Fruit fly (Drosophila melanogaster) whole organism, embryonic: Measurements from ENCODE around the gene RpL13.

Experiments
- Adf1 ChIP-seq: fragments of 200-800 bp; sonication (Bioruptor generic); IDR thresholded peaks from 2 replicates; pipeline ENCODE4 v1.3.6; 2022; ENCODE audit warnings: missing biosample characterization, missing genetic modification characterization
- Antp ChIP-seq: fragments of 200-800 bp; sonication (Bioruptor generic); optimal IDR thresholded peaks from 3 replicates; lab custom pipeline; 2016; ENCODE audit warnings: missing biosample characterization, missing genetic modification characterization
- Bteb2 ChIP-seq: fragments of 200-800 bp; sonication (Bioruptor generic); optimal IDR thresholded peaks from 2 replicates; lab custom pipeline; 2016; ENCODE audit warnings: missing biosample characterization, missing genetic modification characterization
- CG10543 ChIP-seq: fragments of 200-800 bp; sonication (Bioruptor generic); optimal IDR thresholded peaks from 3 replicates; lab custom pipeline; 2017; ENCODE audit warnings: missing biosample characterization, mild to moderate bottlenecking, missing genetic modification characterization, moderate library complexity
- CG11085 ChIP-seq: fragments of 200-800 bp; sonication (Bioruptor generic); IDR thresholded peaks from 2 replicates; pipeline ENCODE4 v1.3.6; 2022; ENCODE audit warnings: missing biosample characterization, missing genetic modification characterization
- CG1233 ChIP-seq: fragments of 200-800 bp; sonication (Bioruptor generic); optimal IDR thresholded peaks from 4 replicates; lab custom pipeline; 2018; ENCODE audit warnings: missing biosample characterization, mild to moderate bottlenecking, missing genetic modification characterization
- CG12769 ChIP-seq: fragments of 200-800 bp; sonication (Bioruptor generic); optimal IDR thresholded peaks from 2 replicates; lab custom pipeline; 2019; ENCODE audit warnings: missing biosample characterization, mild to moderate bottlenecking, missing genetic modification characterization, moderate library complexity
- CG13296 ChIP-seq: fragments of 200-800 bp; sonication (Bioruptor generic); optimal IDR thresholded peaks from 3 replicates; lab custom pipeline; 2018; ENCODE audit warnings: missing biosample characterization, mild to moderate bottlenecking, missing genetic modification characterization
- CG13894 ChIP-seq: fragments of 200-800 bp; sonication (Bioruptor generic); optimal IDR thresholded peaks from 3 replicates; lab custom pipeline; 2018; ENCODE audit warnings: missing biosample characterization, mild to moderate bottlenecking, missing genetic modification characterization, moderate library complexity
- CG14050 ChIP-seq: fragments of 200-800 bp; sonication (Bioruptor generic); IDR thresholded peaks from 3 replicates; pipeline ENCODE4 v1.3.6; 2022; ENCODE audit warnings: missing biosample characterization, missing genetic modification characterization
- CG14667 ChIP-seq: fragments of 200-800 bp; sonication (Bioruptor generic); IDR thresholded peaks from 2 replicates; pipeline ENCODE4 v1.3.6; 2022; ENCODE audit warnings: missing biosample characterization, missing genetic modification characterization
- CG14710 ChIP-seq: fragments of 200-800 bp; sonication (Bioruptor generic); optimal IDR thresholded peaks from 3 replicates; lab custom pipeline; 2019; ENCODE audit warnings: missing biosample characterization, mild to moderate bottlenecking, missing genetic modification characterization, moderate library complexity
- CG17361 ChIP-seq: fragments of 200-800 bp; sonication (Bioruptor generic); IDR thresholded peaks from 3 replicates; pipeline ENCODE4 v1.3.6; 2022; ENCODE audit warnings: missing biosample characterization, missing genetic modification characterization
- CG17385 ChIP-seq: fragments of 200-800 bp; sonication (Bioruptor generic); optimal IDR thresholded peaks from 3 replicates; lab custom pipeline; 2018; ENCODE audit warnings: missing biosample characterization, mild to moderate bottlenecking, missing genetic modification characterization
- CG18011 ChIP-seq: fragments of 200-800 bp; sonication (Bioruptor generic); optimal IDR thresholded peaks from 2 replicates; lab custom pipeline; 2017; ENCODE audit warnings: missing biosample characterization, missing genetic modification characterization, mild to moderate bottlenecking, moderate library complexity, missing genotype
- CG3407 ChIP-seq: fragments of 200-800 bp; sonication (Bioruptor generic); optimal IDR thresholded peaks from 2 replicates; lab custom pipeline; 2018; ENCODE audit warnings: missing biosample characterization, mild to moderate bottlenecking, missing genetic modification characterization
- CG34376 ChIP-seq: fragments of 200-800 bp; sonication (Bioruptor generic); optimal IDR thresholded peaks from 2 replicates; lab custom pipeline; 2018; ENCODE audit warnings: missing biosample characterization, mild to moderate bottlenecking, missing genetic modification characterization
- CG4282 ChIP-seq: fragments of 200-800 bp; sonication (Bioruptor generic); optimal IDR thresholded peaks from 2 replicates; lab custom pipeline; 2016; ENCODE audit warnings: missing biosample characterization, missing genetic modification characterization
- CG4854 ChIP-seq: fragments of 200-800 bp; sonication (Bioruptor generic); optimal IDR thresholded peaks from 2 replicates; lab custom pipeline; 2016; ENCODE audit warnings: missing biosample characterization, missing genetic modification characterization, inconsistent platforms
- CG6654 ChIP-seq: fragments of 200-800 bp; sonication (Bioruptor generic); optimal IDR thresholded peaks from 2 replicates; lab custom pipeline; 2017; ENCODE audit warnings: missing biosample characterization, mild to moderate bottlenecking, missing genetic modification characterization
- CG6689 ChIP-seq: fragments of 200-800 bp; sonication (Bioruptor generic); IDR thresholded peaks from 2 replicates; pipeline ENCODE4 v1.3.6; 2022; ENCODE audit warnings: missing biosample characterization, missing genetic modification characterization
- CG7271 ChIP-seq: fragments of 200-800 bp; sonication (Bioruptor generic); optimal IDR thresholded peaks from 2 replicates; lab custom pipeline; 2018; ENCODE audit warnings: missing biosample characterization, mild to moderate bottlenecking, missing genetic modification characterization, moderate library complexity
- CG8765 ChIP-seq: fragments of 200-800 bp; sonication (Bioruptor generic); IDR thresholded peaks from 2 replicates; pipeline ENCODE4 v1.3.6; 2022; ENCODE audit warnings: missing biosample characterization, missing genetic modification characterization
- Deaf1 ChIP-seq: fragments of 200-800 bp; optimal IDR thresholded peaks from 3 replicates; lab custom pipeline; 2019; ENCODE audit warnings: missing biosample characterization, mild to moderate bottlenecking, missing genetic modification characterization, moderate library complexity
- E2f1 ChIP-seq: fragments of 200-800 bp; sonication (Bioruptor generic); IDR thresholded peaks from 2 replicates; pipeline ENCODE4 v1.3.6; 2022; ENCODE audit warnings: missing biosample characterization, missing genetic modification characterization
- E2f2 ChIP-seq: fragments of 200-800 bp; sonication (Bioruptor generic); IDR thresholded peaks from 2 replicates; pipeline ENCODE4 v1.3.6; 2022; ENCODE audit warnings: missing biosample characterization, missing genetic modification characterization
- Eip74EF ChIP-seq, 2 experiments: fragments of 200-800 bp in 1 of 2; fragments of >200 bp in 1 of 2; sonication (Bioruptor generic) in 1 of 2; optimal IDR thresholded peaks; 2 replicates each; lab custom pipeline; 2017 to 2019; ENCODE audit warnings: missing biosample characterization in 2 of 2, missing genetic modification characterization in 2 of 2, mild to moderate bottlenecking in 1 of 2, moderate library complexity in 1 of 2
- GATAe ChIP-seq: fragments of 200-800 bp; sonication (Bioruptor generic); conservative IDR thresholded peaks from 2 replicates; pipeline ENCODE4 v1.3.6; 2022; ENCODE audit warnings: missing biosample characterization, missing genetic modification characterization
- HLHmδ ChIP-seq: fragments of 200-800 bp; sonication (Bioruptor generic); optimal IDR thresholded peaks from 2 replicates; lab custom pipeline; 2018; ENCODE audit warnings: missing biosample characterization, mild to moderate bottlenecking, missing genetic modification characterization, moderate library complexity
- Mad ChIP-seq: fragments of 200-800 bp; sonication (Bioruptor generic); optimal IDR thresholded peaks from 2 replicates; lab custom pipeline; 2016; ENCODE audit warnings: missing biosample characterization, missing genetic modification characterization
- Med ChIP-seq: fragments of 200-800 bp; sonication (Bioruptor generic); peaks from one replicate; lab custom pipeline; 2016; ENCODE audit warnings: missing biosample characterization, missing genetic modification characterization, mild to moderate bottlenecking, inconsistent platforms, moderate library complexity
- Mes4 ChIP-seq: fragments of 200-800 bp; sonication (Bioruptor generic); optimal IDR thresholded peaks from 2 replicates; lab custom pipeline; 2016; ENCODE audit warnings: missing biosample characterization, missing genetic modification characterization
- Side ChIP-seq: fragments of 200-800 bp; sonication (Bioruptor generic); optimal IDR thresholded peaks from 2 replicates; lab custom pipeline; 2016; ENCODE audit warnings: missing biosample characterization, missing genetic modification characterization
- Sox102F ChIP-seq: fragments of 200-800 bp; sonication (Bioruptor generic); optimal IDR thresholded peaks from 2 replicates; lab custom pipeline; 2018; ENCODE audit warnings: missing biosample characterization, mild to moderate bottlenecking, missing genetic modification characterization, moderate library complexity
- Ssrp ChIP-seq: fragments of 200-800 bp; sonication (Bioruptor generic); optimal IDR thresholded peaks from 2 replicates; lab custom pipeline; 2018; ENCODE audit warnings: missing biosample characterization, mild to moderate bottlenecking, missing genetic modification characterization, moderate library complexity
- ab ChIP-seq: fragments of 200-800 bp; sonication (Bioruptor generic); optimal IDR thresholded peaks from 2 replicates; lab custom pipeline; 2016; ENCODE audit warnings: missing biosample characterization, missing genetic modification characterization
- bsh ChIP-seq, 2 experiments: fragments of 200-800 bp; sonication (Bioruptor generic); optimal IDR thresholded peaks; 2 replicates each; lab custom pipeline; 2017 to 2018; ENCODE audit warnings: mild to moderate bottlenecking in 2 of 2, missing biosample characterization in 2 of 2, missing genetic modification characterization in 2 of 2, moderate library complexity in 1 of 2
- crol ChIP-seq: fragments of 200-800 bp; sonication (Bioruptor generic); IDR thresholded peaks from 2 replicates; pipeline ENCODE4 v1.3.6; 2022; ENCODE audit warnings: missing biosample characterization, missing genetic modification characterization
- dimm ChIP-seq: fragments of 200-800 bp; sonication (Bioruptor generic); IDR thresholded peaks from 2 replicates; pipeline ENCODE4 v1.3.6; 2022; ENCODE audit warnings: missing biosample characterization, missing genetic modification characterization
- exex ChIP-seq: fragments of 200-800 bp; sonication (Bioruptor generic); optimal IDR thresholded peaks from 4 replicates; lab custom pipeline; 2018; ENCODE audit warnings: missing biosample characterization, mild to moderate bottlenecking, missing genetic modification characterization, moderate library complexity
- fru ChIP-seq: fragments of >200 bp; optimal IDR thresholded peaks from 2 replicates; lab custom pipeline; 2017
- ham ChIP-seq: fragments of 200-800 bp; sonication (Bioruptor generic); IDR thresholded peaks from 2 replicates; pipeline ENCODE4 v1.3.6; 2022; ENCODE audit warnings: missing biosample characterization, missing genetic modification characterization
- lola ChIP-seq, 3 experiments: fragments of >200 bp in 2 of 3; fragments of 200-800 bp in 1 of 3; sonication (Bioruptor generic) in 1 of 3; optimal IDR thresholded peaks; 2 replicates each; lab custom pipeline; 2017 to 2019; ENCODE audit warnings: missing biosample characterization in 3 of 3, missing genetic modification characterization in 3 of 3, mild to moderate bottlenecking in 1 of 3, moderate library complexity in 1 of 3
- nerfin-1 ChIP-seq: fragments of 200-800 bp; sonication (Bioruptor generic); optimal IDR thresholded peaks from 3 replicates; lab custom pipeline; 2019; ENCODE audit warnings: missing biosample characterization, mild to moderate bottlenecking, missing genetic modification characterization, moderate library complexity
- nerfin-2 ChIP-seq: fragments of 200-800 bp; sonication (Bioruptor generic); IDR thresholded peaks from 2 replicates; pipeline ENCODE4 v1.3.6; 2022; ENCODE audit warnings: missing biosample characterization, missing genetic modification characterization; ENCODE audit not compliant: partially characterized antibody
- ro ChIP-seq: fragments of 200-800 bp; sonication (Bioruptor generic); IDR thresholded peaks from 2 replicates; pipeline ENCODE4 v1.3.6; 2022; ENCODE audit warnings: missing biosample characterization, missing genetic modification characterization
- run ChIP-seq: fragments of 200-800 bp; sonication (Bioruptor generic); optimal IDR thresholded peaks from 3 replicates; lab custom pipeline; 2018; ENCODE audit warnings: missing biosample characterization, mild to moderate bottlenecking, missing genetic modification characterization
- scrt ChIP-seq: fragments of 200-800 bp; sonication (Bioruptor generic); optimal IDR thresholded peaks from 2 replicates; lab custom pipeline; 2018; ENCODE audit warnings: missing biosample characterization, mild to moderate bottlenecking, missing genetic modification characterization, moderate library complexity
- tin ChIP-seq: fragments of 200-800 bp; sonication (Bioruptor generic); optimal IDR thresholded peaks from 3 replicates; lab custom pipeline; 2016; ENCODE audit warnings: missing biosample characterization, missing genetic modification characterization

RpL13 gene

dm6 chr2L:9949178-9950062 lies 17.7 kb upstream of the RpL13 start (continued):
- TF ChIP-seq CG17385 (no peak), Antp (GFP tag; lab: Kevin White, UChicago) (no peak), bsh (GFP tag; optimal IDR thresholded peaks at IDR 0.05; lab: Kevin White, UChicago) (peak in 1 of 2 experiments; percentile 50), E2f2 (GFP tag; lab: Robert Waterston, UW) (no peak), E2f1 (GFP tag; lab: Robert Waterston, UW) (no peak), CG6654 (GFP tag; lab: Kevin White, UChicago) (no peak), Ssrp (tag; lab: Kevin White, UChicago) (no peak), ro (GFP tag; lab: Robert Waterston, UW) (no peak), Bteb2 (no peak), Deaf1 (tag; lab: Kevin White, UChicago) (no peak), lola (GFP tag; optimal IDR thresholded peaks at IDR 0.05; lab: Kevin White, UChicago) (no peak), Med (GFP tag; lab: Kevin White, UChicago) (peak; percentile 36), Side (no peak), ab (GFP tag; lab: Kevin White, UChicago) (no peak), CG18011 (peak; percentile 56), CG14710 (tag; lab: Kevin White, UChicago) (no peak), Sox102F (GFP tag; lab: Kevin White, UChicago) (no peak), CG13296 (GFP tag; lab: Kevin White, UChicago) (peak; percentile 29), Mad (GFP tag; lab: Kevin White, UChicago) (no peak), run (tag; lab: Kevin White, UChicago) (no peak), Eip74EF (GFP tag; optimal IDR thresholded peaks at IDR 0.05; lab: Kevin White, UChicago) (no peak), CG4282 (GFP tag; lab: Kevin White, UChicago) (no peak), CG11085 (GFP tag; lab: Robert Waterston, UW) (no peak), CG7271 (tag; lab: Kevin White, UChicago) (no peak), exex (tag; lab: Kevin White, UChicago) (peak; percentile 88), CG6689 (no peak), HLHmδ (GFP tag; lab: Kevin White, UChicago) (no peak), CG17361 (GFP tag; lab: Robert Waterston, UW) (no peak), CG3407 (GFP tag; lab: Kevin White, UChicago) (no peak), dimm (GFP tag; lab: Robert Waterston, UW) (no peak), ham (no peak), CG34376 (GFP tag; lab: Kevin White, UChicago) (peak; percentile 91), CG4854 (no peak), tin (no peak), nerfin-1 (tag; lab: Kevin White, UChicago) (no peak), CG8765 (GFP tag; lab: Robert Waterston, UW) (no peak), CG1233 (GFP tag; lab: Kevin White, UChicago) (no peak), CG14050 (GFP tag; lab: Robert Waterston, UW) (no peak), GATAe (GFP tag; lab: Robert Waterston, UW) (peak; percentile 51), Mes4 (GFP tag; lab: Kevin White, UChicago) (no peak), fru (lab: Kevin White, UChicago) (no peak), crol (GFP tag; lab: Robert Waterston, UW) (no peak), CG14667 (GFP tag; lab: Robert Waterston, UW) (no peak), CG10543 (peak; percentile 39), scrt (GFP tag; lab: Kevin White, UChicago) (no peak), nerfin-2 (GFP tag; lab: Robert Waterston, UW) (no peak), Adf1 (GFP tag; lab: Robert Waterston, UW) (no peak), CG13894 (tag; lab: Kevin White, UChicago) (peak; percentile 25), CG12769 (tag; lab: Kevin White, UChicago) (no peak)
